Worm (Caenorhabditis elegans): ENCODE data around the gene Y42G9A.1.

Y42G9A.1 gene

ce11 chrIII:6168497-6169227, 18.9 kb downstream of the Y42G9A.1 start, which contains the start of gene efk-1 (continued):
- no peak for TF ChIP-seq T26A8.4 (GFP tag; IDR thresholded peaks at IDR 0.05)
- TF ChIP-seq hif-1 (tag; optimal IDR thresholded peaks at IDR 0.05): peak; percentile 56 to 97
- peak in 1 of 2 experiments; percentile 37 for TF ChIP-seq mdl-1 (tag; optimal IDR thresholded peaks at IDR 0.05)
- TF ChIP-seq nhr-102 (tag; optimal IDR thresholded peaks at IDR 0.05): no peak

- TF ChIP-seq nhr-11 (tag; optimal IDR thresholded peaks at IDR 0.05) (peak; percentile 86), ceh-32 (tag; optimal IDR thresholded peaks at IDR 0.05; ENCODE audit: poor library complexity) (no peak), pqm-1 (tag; optimal IDR thresholded peaks at IDR 0.05) (no peak), egl-43 (GFP tag; IDR thresholded peaks at IDR 0.05) (no peak), lin-1 (GFP tag; IDR thresholded peaks at IDR 0.05) (no peak), nhr-76 (tag; optimal IDR thresholded peaks at IDR 0.05) (no peak), nhr-237 (tag; optimal IDR thresholded peaks at IDR 0.05) (no peak), dve-1 (tag; optimal IDR thresholded peaks at IDR 0.05; ENCODE audit: insufficient read depth) (no peak), ceh-82 (tag; optimal IDR thresholded peaks at IDR 0.05) (no peak), hlh-11 (tag; optimal IDR thresholded peaks at IDR 0.05) (peak; percentile 67), dmd-8 (GFP tag; IDR thresholded peaks at IDR 0.05) (no peak), zfp-2 (tag; optimal IDR thresholded peaks at IDR 0.05) (no peak), skn-1 (tag; optimal IDR thresholded peaks at IDR 0.05) (no peak), set-16 (GFP tag; IDR thresholded peaks at IDR 0.05) (no peak), nhr-77 (tag; optimal IDR thresholded peaks at IDR 0.05) (no peak), F37D6.2 (tag; optimal IDR thresholded peaks at IDR 0.05) (no peak), vab-7 (GFP tag; IDR thresholded peaks at IDR 0.05) (no peak), Y48G9A.11 (GFP tag; IDR thresholded peaks at IDR 0.05) (no peak), F26F4.8 (GFP tag; conservative IDR thresholded peaks at IDR 0.05) (no peak), lir-3 (tag; optimal IDR thresholded peaks at IDR 0.05) (no peak), snpc-4 (tag; optimal IDR thresholded peaks at IDR 0.05) (no peak), mes-2 (tag; optimal IDR thresholded peaks at IDR 0.05; ENCODE audit: poor library complexity, severe bottlenecking) (no peak), unc-39 (tag; optimal IDR thresholded peaks at IDR 0.05) (no peak), mdt-29 (GFP tag; IDR thresholded peaks at IDR 0.05) (peak; percentile 62), php-3 (GFP tag; IDR thresholded peaks at IDR 0.05) (no peak), ceh-20 (GFP tag; IDR thresholded peaks at IDR 0.05) (no peak), hmg-1.1 (GFP tag; IDR thresholded peaks at IDR 0.05) (peak; percentile 68), aly-2 (tag; optimal IDR thresholded peaks at IDR 0.05) (no peak), T20F7.1 (GFP tag; optimal IDR thresholded peaks at IDR 0.05) (peak; percentile 8), ZK337.2 (GFP tag; IDR thresholded peaks at IDR 0.05) (no peak), lsy-2 (tag; optimal IDR thresholded peaks at IDR 0.05) (peak; percentile 18 to 67), unc-62 (GFP tag; optimal IDR thresholded peaks at IDR 0.05 in 1 of 2) (peak in 1 of 2 experiments; percentile 64), unc-62 (tag; optimal IDR thresholded peaks at IDR 0.05) (no peak), tag-97 (GFP tag; IDR thresholded peaks at IDR 0.05) (no peak), lin-29 (GFP tag; IDR thresholded peaks at IDR 0.05) (no peak), zip-11 (GFP tag; IDR thresholded peaks at IDR 0.05) (no peak), mdl-1 (tag; optimal IDR thresholded peaks at IDR 0.05) (peak in 1 of 2 experiments; percentile 2), nhr-111 (GFP tag; optimal IDR thresholded peaks at IDR 0.05) (no peak), Y105C5A.15 (GFP tag; IDR thresholded peaks at IDR 0.05) (no peak), cey-2 (tag; optimal IDR thresholded peaks at IDR 0.05; ENCODE audit: borderline replicate concordance, insufficient read depth) (no peak), daf-16 (GFP tag; optimal IDR thresholded peaks at IDR 0.05) (peak in 1 of 2 experiments; percentile 76), daf-16 (tag; optimal IDR thresholded peaks at IDR 0.05) (peak; percentile 19), jun-1 (tag; optimal IDR thresholded peaks at IDR 0.05) (no peak), ctbp-1 (GFP tag; IDR thresholded peaks at IDR 0.05) (0 out of 2 replicates have a peak, but pooled peaks have one; percentile 7), duxl-1 (tag; optimal IDR thresholded peaks at IDR 0.05; ENCODE audit: poor library complexity) (no peak), spr-1 (tag; optimal IDR thresholded peaks at IDR 0.05) (no peak)
Observed at ce11 chrIII:6170038-6170437, 20.3 kb downstream of the Y42G9A.1 start.

All from whole organism, L4 larva.